Fruit fly (Drosophila melanogaster): ENCODE data around the gene CG31752.

- no peak for TF ChIP-seq EcR (GFP tag; optimal IDR thresholded peaks at IDR 0.05)
- no peak for TF ChIP-seq CG8301 (tag; optimal IDR thresholded peaks at IDR 0.05)
These were observed 19.8 kb upstream of the CG31752 start for dm6 chr2L:18860920-18861319.

Measured in whole organism, pupa.